Fruit fly (Drosophila melanogaster): ENCODE results near the gene CG32344.

dm6 chr3L:273291-273690, 51.2 kb downstream of the CG32344 start, which contains the start of gene CG32845:
- TF ChIP-seq CG8478 (optimal IDR thresholded peaks at IDR 0.05) (no peak), CTCF (optimal IDR thresholded peaks at IDR 0.05) (no peak)
